Worm (Caenorhabditis elegans): ENCODE results near the gene nphp-4.

nphp-4 gene

DNA sequence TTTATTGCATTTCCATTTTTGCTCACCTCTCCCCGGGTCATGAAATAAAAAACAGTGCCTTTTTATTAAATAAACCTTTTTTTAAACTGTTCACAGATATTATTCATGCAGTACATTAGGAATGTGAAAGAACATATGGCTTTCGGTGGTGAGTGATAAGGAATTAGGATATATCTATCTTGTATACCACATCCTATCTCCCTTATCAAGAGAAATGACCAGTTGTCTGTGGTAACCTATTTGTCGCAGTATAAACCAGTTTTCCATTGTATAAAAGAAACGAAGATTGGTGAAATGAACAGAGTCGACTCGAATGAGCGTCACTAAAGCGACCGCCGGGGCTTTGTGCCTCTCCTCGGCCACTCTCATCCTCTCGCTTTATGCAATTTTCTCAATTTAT, 14.2 kb downstream of the nphp-4 start, which contains the start of gene col-158:
col-158 (plus strand) TSS at position 301 of the 400 bp plus-strand sequence.
- TF ChIP-seq F44E2.7 (GFP tag; IDR thresholded peaks at IDR 0.05), result no peak
- TF ChIP-seq unc-62 (GFP tag; optimal IDR thresholded peaks at IDR 0.05 in 1 of 2), result peak in 1 of 2 experiments; percentile 78
- TF ChIP-seq unc-62 (tag; optimal IDR thresholded peaks at IDR 0.05), result no peak
- TF ChIP-seq egl-27 (tag; optimal IDR thresholded peaks at IDR 0.05), result no peak
- no peak for TF ChIP-seq mxl-3 (GFP tag; optimal IDR thresholded peaks at IDR 0.05)

DNA sequence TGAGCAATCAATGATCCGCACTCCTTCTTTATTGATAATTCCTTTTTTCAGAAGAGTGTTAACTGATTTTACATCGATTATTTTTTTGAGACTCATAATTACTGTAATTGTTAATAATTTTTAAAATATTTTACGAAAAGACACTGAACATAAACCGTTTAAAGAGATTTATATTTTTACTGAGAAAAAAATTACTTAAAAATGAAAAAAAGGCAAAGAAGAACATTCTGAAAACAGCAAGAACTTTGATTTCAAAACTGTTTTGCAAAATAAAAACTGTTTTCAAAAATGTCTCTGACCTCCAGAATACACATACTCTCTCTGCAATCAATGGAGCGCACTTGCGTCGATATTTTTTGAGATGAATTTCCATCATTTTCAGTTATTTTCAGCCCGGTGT, 16.6 kb downstream of the nphp-4 start, which contains the start of the genes mpst-1 and D2023.6:
mpst-1 (minus strand) TSS at position 101 of the 400 bp plus-strand sequence.
D2023.6 (plus strand) TSS at position 388 of the 400 bp plus-strand sequence.
- TF ChIP-seq mes-2 (tag; optimal IDR thresholded peaks at IDR 0.05; ENCODE audit: poor library complexity, severe bottlenecking), result peak; percentile 47
- TF ChIP-seq nhr-11 (tag; optimal IDR thresholded peaks at IDR 0.05), result no peak
- no peak for TF ChIP-seq fos-1 (tag; optimal IDR thresholded peaks at IDR 0.05)
- no peak for TF ChIP-seq dmd-8 (GFP tag; IDR thresholded peaks at IDR 0.05)

DNA sequence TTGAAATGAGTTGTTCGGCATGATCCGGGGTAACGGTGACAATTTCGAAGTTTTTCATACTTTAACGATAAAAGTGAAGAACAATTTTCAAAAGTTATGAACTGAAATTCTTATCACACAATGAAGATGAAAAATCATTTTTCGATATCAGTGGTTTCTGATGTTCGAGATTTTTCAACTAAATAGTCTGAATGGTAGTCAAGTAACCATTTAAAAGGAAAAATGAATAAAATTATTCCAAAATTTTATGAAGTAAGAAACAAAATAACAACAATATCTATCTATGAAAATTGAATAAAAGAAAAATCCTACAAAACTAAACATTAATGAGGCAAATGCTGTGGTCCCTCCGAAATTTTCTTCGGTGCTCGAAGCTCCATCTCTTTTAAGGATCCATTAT, 17.9 kb downstream of the nphp-4 start, which contains the start of gene D2023.4:
D2023.4 (minus strand) TSS at position 101 of the 400 bp plus-strand sequence.
- TF ChIP-seq F44E2.7 (GFP tag; IDR thresholded peaks at IDR 0.05) (no peak), dmd-9 (GFP tag; IDR thresholded peaks at IDR 0.05) (no peak), madf-9 (GFP tag; conservative IDR thresholded peaks at IDR 0.05) (no peak), egl-43 (GFP tag; IDR thresholded peaks at IDR 0.05) (no peak), lin-38 (GFP tag; IDR thresholded peaks at IDR 0.05) (peak; percentile 17; the same call in 1 of the 2 replicates), lsy-2 (tag; optimal IDR thresholded peaks at IDR 0.05) (peak in 1 of 2 experiments; percentile 2), nhr-48 (tag; optimal IDR thresholded peaks at IDR 0.05) (no peak), unc-62 (GFP tag; optimal IDR thresholded peaks at IDR 0.05 in 1 of 2) (no peak), unc-62 (tag; optimal IDR thresholded peaks at IDR 0.05) (no peak), Y48G9A.11 (GFP tag; IDR thresholded peaks at IDR 0.05) (0 out of 2 replicates have a peak, but pooled peaks have one; percentile 9), nhr-10 (tag; optimal IDR thresholded peaks at IDR 0.05) (no peak), nhr-42 (GFP tag; IDR thresholded peaks at IDR 0.05) (no peak), fkh-10 (GFP tag; optimal IDR thresholded peaks at IDR 0.05) (no peak), dmd-6 (GFP tag; IDR thresholded peaks at IDR 0.05) (peak; percentile 34), lin-39 (tag; optimal IDR thresholded peaks at IDR 0.05) (no peak), F49E8.2 (tag; optimal IDR thresholded peaks at IDR 0.05; ENCODE audit: borderline replicate concordance) (no peak), aly-2 (tag; optimal IDR thresholded peaks at IDR 0.05) (no peak), mdl-1 (tag; optimal IDR thresholded peaks at IDR 0.05) (no peak), daf-16 (GFP tag; optimal IDR thresholded peaks at IDR 0.05) (no peak), daf-16 (tag; optimal IDR thresholded peaks at IDR 0.05) (peak; percentile 51), Y5F2A.4 (GFP tag; optimal IDR thresholded peaks at IDR 0.05) (no peak), nhr-11 (tag; optimal IDR thresholded peaks at IDR 0.05) (no peak), ceh-62 (tag; optimal IDR thresholded peaks at IDR 0.05) (no peak), unc-39 (tag; optimal IDR thresholded peaks at IDR 0.05) (no peak), saeg-2 (GFP tag; IDR thresholded peaks at IDR 0.05) (no peak), rbr-2 (tag; optimal IDR thresholded peaks at IDR 0.05) (no peak), dve-1 (tag; optimal IDR thresholded peaks at IDR 0.05; ENCODE audit: insufficient read depth) (no peak), nhr-102 (tag; optimal IDR thresholded peaks at IDR 0.05) (no peak)

DNA sequence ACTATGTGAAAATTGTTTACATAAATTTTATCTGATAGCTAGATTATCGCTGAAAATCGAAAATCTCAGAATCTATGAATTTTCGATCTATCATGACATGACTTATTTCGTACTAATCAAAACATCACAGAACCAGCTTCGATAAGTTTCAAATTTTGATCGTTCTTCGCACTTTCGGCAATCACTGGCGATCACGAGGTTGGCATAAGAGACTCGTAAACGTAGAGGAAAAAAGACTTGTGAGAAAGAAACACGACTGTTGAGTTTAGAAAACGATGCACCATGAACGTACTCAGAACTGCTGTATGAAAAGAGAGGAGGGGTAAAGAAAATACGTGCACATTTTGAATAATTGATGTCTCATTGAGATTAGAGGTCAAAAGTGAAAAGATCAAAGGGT, 19.6 kb downstream of the nphp-4 start:
- TF ChIP-seq T26A8.4 (GFP tag; IDR thresholded peaks at IDR 0.05), result peak; percentile 72
- TF ChIP-seq tra-1 (GFP tag; IDR thresholded peaks at IDR 0.05), result peak; percentile 80; the same call in 1 of the 2 replicates
- TF ChIP-seq php-3 (GFP tag; IDR thresholded peaks at IDR 0.05), result peak; percentile 91
- TF ChIP-seq nhr-41 (GFP tag; IDR thresholded peaks at IDR 0.05), result peak; percentile 57; the same call in 1 of the 2 replicates
- TF ChIP-seq lim-7 (GFP tag; IDR thresholded peaks at IDR 0.05), result no peak
- TF ChIP-seq hlh-11 (tag; optimal IDR thresholded peaks at IDR 0.05), result peak; percentile 96
- TF ChIP-seq fkh-10 (GFP tag; optimal IDR thresholded peaks at IDR 0.05), result no peak
- TF ChIP-seq duxl-1 (tag; optimal IDR thresholded peaks at IDR 0.05; ENCODE audit: poor library complexity), result no peak
- no peak for TF ChIP-seq F37D6.2 (tag; optimal IDR thresholded peaks at IDR 0.05)
- peak; percentile 93 for TF ChIP-seq dve-1 (tag; optimal IDR thresholded peaks at IDR 0.05; ENCODE audit: insufficient read depth)
- no peak for TF ChIP-seq Y105C5A.15 (GFP tag; IDR thresholded peaks at IDR 0.05)
- peak; percentile 80 for TF ChIP-seq nhr-11 (tag; optimal IDR thresholded peaks at IDR 0.05)
- TF ChIP-seq nhr-10 (tag; optimal IDR thresholded peaks at IDR 0.05), result peak; percentile 98
- no peak for TF ChIP-seq attf-4 (tag; optimal IDR thresholded peaks at IDR 0.05)
- TF ChIP-seq Y75B8A.6 (GFP tag; IDR thresholded peaks at IDR 0.05), result 0 out of 2 replicates have a peak, but pooled peaks have one; percentile 66
- peak; percentile 42 for TF ChIP-seq mxl-3 (GFP tag; optimal IDR thresholded peaks at IDR 0.05)
- peak; percentile 77 to 98 for TF ChIP-seq hif-1 (tag; optimal IDR thresholded peaks at IDR 0.05)
- TF ChIP-seq mdl-1 (tag; optimal IDR thresholded peaks at IDR 0.05), result peak in 1 of 2 experiments; percentile 81
- peak in 1 of 2 experiments; percentile 52 for TF ChIP-seq daf-16 (GFP tag; optimal IDR thresholded peaks at IDR 0.05)
- peak; percentile 89 for TF ChIP-seq daf-16 (tag; optimal IDR thresholded peaks at IDR 0.05)
